Worm (Caenorhabditis elegans) whole organism, L2 larva: ENCODE results near the gene srx-42.

Experiments used
- aly-2 ChIP-seq: fragments of 150-350 bp; optimal IDR thresholded peaks from 2 replicates; lab custom pipeline; 2014; ENCODE audit warnings: missing biosample characterization, missing genetic modification characterization
- ama-1 ChIP-seq: fragments of 150-350 bp; optimal IDR thresholded peaks from 2 replicates; lab custom pipeline; 2018; ENCODE audit warnings: inconsistent platforms
- ceh-82 ChIP-seq: fragments of 150-350 bp; optimal IDR thresholded peaks from 2 replicates; lab custom pipeline; 2014; ENCODE audit warnings: missing biosample characterization, missing genetic modification characterization
- lin-11 ChIP-seq: fragments of 150-350 bp; sonication (generic microtip); optimal IDR thresholded peaks from 2 replicates; lab custom pipeline; 2014; ENCODE audit warnings: missing biosample characterization, missing genetic modification characterization, inconsistent platforms, mixed read lengths
- lin-39 ChIP-seq: fragments of 150-350 bp; optimal IDR thresholded peaks from 2 replicates; lab custom pipeline; 2014; ENCODE audit warnings: missing biosample characterization, missing genetic modification reagents, missing genetic modification characterization
- mab-5 ChIP-seq: fragments of 150-350 bp; optimal IDR thresholded peaks from 2 replicates; lab custom pipeline; 2014; ENCODE audit warnings: missing biosample characterization, missing genetic modification characterization
- mdl-1 ChIP-seq, 2 experiments: fragments of 150-350 bp in 1 of 2; sonication (generic microtip) in 1 of 2; optimal IDR thresholded peaks; 2 replicates each; lab custom pipeline; 2017; ENCODE audit warnings: missing biosample characterization in 2 of 2, missing genetic modification characterization in 2 of 2
- nhr-12 ChIP-seq: fragments of 150-350 bp; optimal IDR thresholded peaks from 2 replicates; lab custom pipeline; 2014; ENCODE audit warnings: missing biosample characterization, missing genetic modification characterization
- unc-39 ChIP-seq: fragments of 150-350 bp; optimal IDR thresholded peaks from 2 replicates; lab custom pipeline; 2014; ENCODE audit warnings: missing biosample characterization, missing genetic modification characterization
- unc-62 ChIP-seq: fragments of 150-350 bp; optimal IDR thresholded peaks from 2 replicates; lab custom pipeline; 2014; ENCODE audit warnings: missing biosample characterization, missing genetic modification reagents, missing genetic modification characterization
- zag-1 ChIP-seq: fragments of 150-350 bp; optimal IDR thresholded peaks from 2 replicates; lab custom pipeline; 2014; ENCODE audit warnings: missing biosample characterization, missing genetic modification characterization
- ztf-1 ChIP-seq: fragments of 200-800 bp; sonication (Bioruptor generic); conservative IDR thresholded peaks from 2 replicates; pipeline ENCODE4 v1.3.6; 2022; ENCODE audit warnings: missing genetic modification characterization, missing compliant biosample characterization

DNA sequence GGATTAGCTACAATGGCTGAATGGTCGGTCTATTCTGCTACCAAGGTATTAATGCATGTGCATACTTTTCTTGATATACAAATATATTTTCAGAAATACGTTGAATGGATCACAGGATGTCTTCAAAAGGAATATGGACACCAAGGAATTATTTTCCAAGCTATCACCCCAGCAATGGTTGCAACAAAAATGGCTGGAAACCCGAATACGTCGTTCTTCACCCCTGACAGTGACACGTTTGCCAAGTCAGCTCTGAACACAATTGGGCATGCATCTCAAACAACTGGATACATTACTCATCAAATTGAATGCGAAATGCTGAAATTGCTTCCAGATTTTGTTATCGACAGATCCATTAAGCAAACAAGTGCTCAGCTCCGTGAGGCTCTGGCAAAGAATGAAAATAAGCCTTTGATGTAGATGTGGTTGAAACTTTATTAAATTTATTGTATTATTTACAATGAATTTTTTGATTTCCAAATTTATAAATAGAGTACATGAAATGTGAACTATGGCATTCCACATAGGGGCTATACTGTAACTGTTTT, 13.2 kb upstream of the srx-42 start:
- TF ChIP-seq unc-62 (GFP tag; lab: Kevin White, UChicago) (no peak), ceh-82 (tag; lab: Kevin White, UChicago) (no peak), mdl-1 (tag; optimal IDR thresholded peaks at IDR 0.05; lab: Kevin White, UChicago) (no peak), lin-39 (no peak), mab-5 (tag; lab: Kevin White, UChicago) (no peak), aly-2 (no peak), zag-1 (tag; lab: Kevin White, UChicago) (no peak), unc-39 (no peak), ztf-1 (GFP tag; lab: Robert Waterston, UW) (no peak), lin-11 (tag; lab: Kevin White, UChicago) (no peak), nhr-12 (peak; percentile 35), ama-1 (peak; percentile 96)
